Worm (Caenorhabditis elegans) whole organism, young adult: ENCODE results near the gene myo-6.
A peak's percentile ranks its signal among the peaks of the same experiment; 100 is the strongest.

ENCODE experiments used
- B0019.2 ChIP-seq: fragments of 200-800 bp; sonication (Bioruptor generic); conservative IDR thresholded peaks from 2 replicates; pipeline ENCODE4 v1.3.6; 2022; ENCODE audit warnings: missing genetic modification reagents, missing genetic modification characterization, missing compliant biosample characterization
- B0035.1 ChIP-seq: sonication (generic microtip); optimal IDR thresholded peaks from 2 replicates; lab custom pipeline; 2016; ENCODE audit warnings: missing genetic modification characterization, mild to moderate bottlenecking, missing compliant biosample characterization, missing genotype, missing genetic modification reagents
- C17E4.6 ChIP-seq: fragments of 200-800 bp; sonication (Bioruptor generic); IDR thresholded peaks from 2 replicates; pipeline ENCODE4 v1.3.6; 2022; ENCODE audit warnings: missing genetic modification reagents, missing genetic modification characterization, missing compliant biosample characterization
- D2030.7 ChIP-seq: fragments of 200-800 bp; sonication (Bioruptor generic); IDR thresholded peaks from 2 replicates; pipeline ENCODE4 v1.3.6; 2022; ENCODE audit warnings: missing genetic modification reagents, missing genetic modification characterization, missing compliant biosample characterization
- F10E7.11 ChIP-seq: sonication (generic microtip); optimal IDR thresholded peaks from 2 replicates; lab custom pipeline; 2017; ENCODE audit warnings: mild to moderate bottlenecking, missing genetic modification characterization, moderate library complexity, missing compliant biosample characterization
- F23B12.7 ChIP-seq: sonication (generic microtip); optimal IDR thresholded peaks from 2 replicates; lab custom pipeline; 2017; ENCODE audit warnings: missing genetic modification characterization, mild to moderate bottlenecking, missing compliant biosample characterization, antibody characterized with exemption, moderate library complexity; ENCODE audit not compliant: insufficient read depth
- F33H1.4 ChIP-seq: fragments of 200-800 bp; sonication (Bioruptor generic); IDR thresholded peaks from 2 replicates; pipeline ENCODE4 v1.3.6; 2022; ENCODE audit warnings: missing genetic modification reagents, missing genetic modification characterization, missing compliant biosample characterization
- F52B5.7 ChIP-seq: sonication (generic microtip); optimal IDR thresholded peaks from 2 replicates; lab custom pipeline; 2016; ENCODE audit warnings: mild to moderate bottlenecking, missing genetic modification characterization, missing compliant biosample characterization
- F57C9.4 ChIP-seq: sonication (generic microtip); optimal IDR thresholded peaks from 2 replicates; lab custom pipeline; 2017; ENCODE audit warnings: mild to moderate bottlenecking, missing genetic modification characterization, missing compliant biosample characterization
- K11D2.4 ChIP-seq: fragments of 200-800 bp; sonication (Bioruptor generic); IDR thresholded peaks from 2 replicates; pipeline ENCODE4 v1.3.6; 2022; ENCODE audit warnings: missing genetic modification reagents, missing genetic modification characterization, missing compliant biosample characterization
- T07F8.4 ChIP-seq: sonication (generic microtip); optimal IDR thresholded peaks from 2 replicates; lab custom pipeline; 2016; ENCODE audit warnings: mild to moderate bottlenecking, missing genetic modification characterization, moderate library complexity, missing compliant biosample characterization
- Y56A3A.18 ChIP-seq: fragments of 200-800 bp; sonication (Bioruptor generic); IDR thresholded peaks from 2 replicates; pipeline ENCODE4 v1.3.6; 2022; ENCODE audit warnings: missing genetic modification reagents, missing genetic modification characterization, missing compliant biosample characterization
- Y79H2A.3 ChIP-seq: fragments of 200-800 bp; sonication (Bioruptor generic); conservative IDR thresholded peaks from 2 replicates; pipeline ENCODE4 v1.3.6; 2022; ENCODE audit warnings: missing genetic modification reagents, missing genetic modification characterization, missing compliant biosample characterization
- athp-1 ChIP-seq: sonication (generic microtip); optimal IDR thresholded peaks from 2 replicates; lab custom pipeline; 2017; ENCODE audit warnings: mild to moderate bottlenecking, missing genetic modification characterization, missing compliant biosample characterization
- attf-5 ChIP-seq: fragments of 200-800 bp; sonication (Bioruptor generic); optimal IDR thresholded peaks from 2 replicates; lab custom pipeline; 2018; ENCODE audit warnings: mild to moderate bottlenecking, missing genetic modification characterization, missing compliant biosample characterization
- attf-6 ChIP-seq: fragments of 200-800 bp; sonication (Bioruptor generic); IDR thresholded peaks from 2 replicates; pipeline ENCODE4 v1.3.6; 2022; ENCODE audit warnings: missing genetic modification reagents, missing genetic modification characterization, missing compliant biosample characterization
- ccch-3 ChIP-seq: fragments of 200-800 bp; sonication (Bioruptor generic); optimal IDR thresholded peaks from 2 replicates; lab custom pipeline; 2018; ENCODE audit warnings: mild to moderate bottlenecking, missing genetic modification characterization, missing compliant biosample characterization
- cebp-1 ChIP-seq, 2 experiments: fragments of 200-800 bp in 1 of 2; sonication (Bioruptor generic) in 1 of 2; sonication (generic microtip) in 1 of 2; IDR thresholded peaks in 1 of 2; optimal IDR thresholded peaks in 1 of 2; 2 replicates each; pipeline versions ENCODE4 v1.3.6 to Lab custom; 2017 to 2022; ENCODE audit warnings: missing compliant biosample characterization in 2 of 2, missing genetic modification characterization in 2 of 2, mild to moderate bottlenecking in 1 of 2, missing genetic modification reagents in 1 of 2, moderate library complexity in 1 of 2
- cebp-2 ChIP-seq: fragments of 200-800 bp; sonication (Bioruptor generic); IDR thresholded peaks from 2 replicates; pipeline ENCODE4 v1.3.6; 2022; ENCODE audit warnings: missing genetic modification characterization, missing compliant biosample characterization
- ceh-40 ChIP-seq: fragments of 200-800 bp; sonication (Bioruptor generic); IDR thresholded peaks from 2 replicates; pipeline ENCODE4 v1.3.6; 2022; ENCODE audit warnings: missing genetic modification characterization, missing compliant biosample characterization
- ceh-58 ChIP-seq: fragments of 200-800 bp; sonication (Bioruptor generic); IDR thresholded peaks from 2 replicates; pipeline ENCODE4 v1.3.6; 2022; ENCODE audit warnings: missing genetic modification characterization, missing compliant biosample characterization
- chd-7 ChIP-seq: sonication (generic microtip); optimal IDR thresholded peaks from 2 replicates; lab custom pipeline; 2016; ENCODE audit warnings: mild to moderate bottlenecking, missing genetic modification characterization, moderate library complexity, missing compliant biosample characterization
- dox-1 ChIP-seq: fragments of 200-800 bp; sonication (Bioruptor generic); IDR thresholded peaks from 2 replicates; pipeline ENCODE4 v1.3.6; 2022; ENCODE audit warnings: missing genetic modification reagents, missing genetic modification characterization, missing compliant biosample characterization
- dpff-1 ChIP-seq: sonication (generic microtip); optimal IDR thresholded peaks from 2 replicates; lab custom pipeline; 2017; ENCODE audit warnings: mild to moderate bottlenecking, missing genetic modification characterization, missing compliant biosample characterization
- efl-1 ChIP-seq: fragments of 150-350 bp; optimal IDR thresholded peaks from 2 replicates; lab custom pipeline; 2014; ENCODE audit warnings: missing biosample characterization, missing genetic modification reagents, missing genetic modification characterization
- ekl-4 ChIP-seq: fragments of 200-800 bp; sonication (Bioruptor generic); IDR thresholded peaks from 2 replicates; pipeline ENCODE4 v1.3.6; 2022; ENCODE audit warnings: missing genetic modification reagents, missing genetic modification characterization, missing compliant biosample characterization
- fkh-3 ChIP-seq: sonication (generic microtip); optimal IDR thresholded peaks from 2 replicates; lab custom pipeline; 2016; ENCODE audit warnings: mild to moderate bottlenecking, missing genetic modification characterization, missing compliant biosample characterization
- lin-35 ChIP-seq, 3 experiments: fragments of 150-350 bp in 2 of 3; sonication (generic microtip) in 1 of 3; optimal IDR thresholded peaks; 2 replicates each; lab custom pipeline; 2014 to 2018; ENCODE audit warnings: missing biosample characterization in 3 of 3, missing genetic modification characterization in 3 of 3, missing genetic modification reagents in 3 of 3
- lin-40 ChIP-seq: sonication (generic microtip); optimal IDR thresholded peaks from 2 replicates; lab custom pipeline; 2016; ENCODE audit warnings: missing genetic modification characterization, mild to moderate bottlenecking, missing compliant biosample characterization, missing genotype, missing genetic modification reagents
- lin-54 ChIP-seq: fragments of 200-800 bp; sonication (Bioruptor generic); optimal IDR thresholded peaks from 2 replicates; lab custom pipeline; 2018; ENCODE audit warnings: mild to moderate bottlenecking, missing genetic modification characterization, missing compliant biosample characterization
- madf-10 ChIP-seq: sonication (generic microtip); optimal IDR thresholded peaks from 2 replicates; lab custom pipeline; 2016; ENCODE audit warnings: mild to moderate bottlenecking, missing genetic modification characterization, missing compliant biosample characterization
- madf-6 ChIP-seq: fragments of 200-800 bp; sonication (Bioruptor generic); IDR thresholded peaks from 2 replicates; pipeline ENCODE4 v1.3.6; 2022; ENCODE audit warnings: missing genetic modification reagents, missing genetic modification characterization, missing compliant biosample characterization
- madf-8 ChIP-seq: fragments of 200-800 bp; sonication (Bioruptor generic); conservative IDR thresholded peaks from 2 replicates; pipeline ENCODE4 v1.3.6; 2022; ENCODE audit warnings: missing genetic modification reagents, missing genetic modification characterization, missing compliant biosample characterization
- mcd-1 ChIP-seq: fragments of 200-800 bp; sonication (Bioruptor generic); IDR thresholded peaks from 2 replicates; pipeline ENCODE4 v1.3.6; 2022; ENCODE audit warnings: missing genetic modification reagents, missing genetic modification characterization, missing compliant biosample characterization
- mel-28 ChIP-seq: sonication (generic microtip); optimal IDR thresholded peaks from 2 replicates; lab custom pipeline; 2016; ENCODE audit warnings: borderline replicate concordance, mild to moderate bottlenecking, missing genetic modification characterization, missing compliant biosample characterization
- mes-4 ChIP-seq: sonication (generic microtip); optimal IDR thresholded peaks from 2 replicates; lab custom pipeline; 2016; ENCODE audit warnings: missing genotype, missing genetic modification characterization, missing compliant biosample characterization
- mxl-1 ChIP-seq: sonication (generic microtip); optimal IDR thresholded peaks from 2 replicates; lab custom pipeline; 2016; ENCODE audit warnings: missing genetic modification characterization, missing compliant biosample characterization
- nfya-2 ChIP-seq: fragments of 200-800 bp; sonication (Bioruptor generic); IDR thresholded peaks from 2 replicates; pipeline ENCODE4 v1.3.6; 2022; ENCODE audit warnings: missing genetic modification reagents, missing genetic modification characterization, missing compliant biosample characterization
- nfyb-1 ChIP-seq: fragments of 200-800 bp; sonication (Bioruptor generic); IDR thresholded peaks from 2 replicates; pipeline ENCODE4 v1.3.6; 2022; ENCODE audit warnings: missing genetic modification reagents, missing genetic modification characterization, missing compliant biosample characterization
- nhr-120 ChIP-seq: fragments of 200-800 bp; sonication (Bioruptor generic); IDR thresholded peaks from 2 replicates; pipeline ENCODE4 v1.3.6; 2022; ENCODE audit warnings: missing genetic modification characterization, missing compliant biosample characterization
- nhr-179 ChIP-seq: sonication (generic microtip); optimal IDR thresholded peaks from 2 replicates; lab custom pipeline; 2016; ENCODE audit warnings: mild to moderate bottlenecking, missing genetic modification characterization, missing compliant biosample characterization
- pbrm-1 ChIP-seq: fragments of 200-800 bp; sonication (Bioruptor generic); IDR thresholded peaks from 2 replicates; pipeline ENCODE4 v1.3.6; 2022; ENCODE audit warnings: missing genetic modification reagents, missing genetic modification characterization, missing compliant biosample characterization
- rcor-1 ChIP-seq: fragments of 200-800 bp; sonication (Bioruptor generic); IDR thresholded peaks from 2 replicates; pipeline ENCODE4 v1.3.6; 2022; ENCODE audit warnings: missing genetic modification reagents, missing genetic modification characterization, missing compliant biosample characterization
- sea-2 ChIP-seq: fragments of 200-800 bp; sonication (Bioruptor generic); IDR thresholded peaks from 2 replicates; pipeline ENCODE4 v1.3.6; 2022; ENCODE audit warnings: missing genetic modification characterization, missing compliant biosample characterization
- snpc-1.1 ChIP-seq: sonication (generic microtip); optimal IDR thresholded peaks from 2 replicates; lab custom pipeline; 2017; ENCODE audit warnings: missing genetic modification characterization, mild to moderate bottlenecking, missing compliant biosample characterization, antibody characterized with exemption, moderate library complexity, missing genotype, missing genetic modification reagents; ENCODE audit not compliant: insufficient read depth
- unc-62 ChIP-seq: fragments of 150-350 bp; optimal IDR thresholded peaks from 2 replicates; lab custom pipeline; 2014; ENCODE audit warnings: missing biosample characterization, missing genetic modification reagents, missing genetic modification characterization
- ztf-26 ChIP-seq: sonication (generic microtip); optimal IDR thresholded peaks from 2 replicates; lab custom pipeline; 2017; ENCODE audit warnings: missing genetic modification characterization, missing compliant biosample characterization

The myo-6 gene

DNA sequence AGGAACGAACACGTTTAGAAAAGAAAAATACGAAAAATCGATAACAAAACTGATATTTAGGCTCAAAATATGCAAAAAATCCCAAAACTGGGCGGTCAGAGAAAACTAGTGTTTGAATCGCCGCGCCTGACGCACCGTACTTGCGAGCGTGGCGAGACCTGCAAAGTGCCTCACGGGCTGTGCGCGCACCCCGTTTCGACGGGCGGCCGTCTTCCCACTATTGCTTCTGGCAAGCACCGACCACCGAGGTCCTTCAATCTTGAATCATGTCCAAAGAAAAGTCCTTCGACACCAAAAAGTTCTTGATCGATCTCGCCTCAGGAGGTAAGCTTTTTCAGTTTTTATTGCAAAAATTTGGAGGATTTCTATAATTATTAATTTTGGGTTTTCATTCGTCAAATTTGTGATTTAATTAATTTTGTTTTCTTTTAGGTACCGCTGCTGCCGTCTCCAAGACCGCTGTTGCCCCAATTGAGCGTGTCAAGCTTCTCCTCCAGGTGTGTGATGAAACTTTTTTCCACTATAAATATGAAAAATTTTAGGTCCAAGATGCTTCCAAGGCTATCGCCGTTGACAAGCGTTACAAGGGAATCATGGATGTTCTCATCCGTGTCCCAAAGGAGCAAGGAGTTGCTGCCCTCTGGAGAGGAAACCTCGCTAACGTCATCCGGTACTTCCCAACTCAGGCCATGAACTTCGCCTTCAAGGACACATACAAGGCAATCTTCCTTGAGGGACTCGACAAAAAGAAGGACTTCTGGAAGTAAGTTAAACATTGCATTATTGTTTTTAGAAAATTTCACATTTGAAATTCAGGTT, 53.6 kb downstream of the myo-6 start, which contains the start of gene ant-1.1 (continued):
- no peak for TF ChIP-seq attf-6
- no peak for TF ChIP-seq mes-4
- TF ChIP-seq ekl-4, result peak; percentile 92
- TF ChIP-seq pbrm-1, result peak; percentile 91
- TF ChIP-seq Y56A3A.18 (GFP tag; lab: Robert Waterston, UW), result peak; percentile 70
- no peak for TF ChIP-seq mxl-1 (tag; lab: Kevin White, UChicago)
- peak; percentile 68 for TF ChIP-seq F23B12.7
- TF ChIP-seq F10E7.11 (tag; lab: Kevin White, UChicago), result no peak
- no peak for TF ChIP-seq Y79H2A.3
- TF ChIP-seq nhr-179, result no peak
- TF ChIP-seq efl-1 (GFP tag; lab: Kevin White, UChicago), result peak; percentile 86
- TF ChIP-seq nfyb-1 (GFP tag; lab: Robert Waterston, UW), result peak; percentile 95
- peak; percentile 66 for TF ChIP-seq chd-7 (tag; lab: Kevin White, UChicago)
- TF ChIP-seq fkh-3 (tag; lab: Kevin White, UChicago), result no peak
- TF ChIP-seq madf-8 (GFP tag; lab: Robert Waterston, UW), result peak; percentile 29; the same call in 1 of the 2 replicates
- peak; percentile 38 for TF ChIP-seq mel-28 (tag; lab: Kevin White, UChicago)
- TF ChIP-seq unc-62, result no peak
- TF ChIP-seq D2030.7, result peak; percentile 88
- TF ChIP-seq ceh-40 (GFP tag; lab: Robert Waterston, UW), result no peak
- peak; percentile 85 for TF ChIP-seq madf-6
- peak; percentile 88 for TF ChIP-seq attf-5
- TF ChIP-seq athp-1, result peak; percentile 81
- TF ChIP-seq T07F8.4 (tag; lab: Kevin White, UChicago), result no peak
- no peak for TF ChIP-seq F52B5.7 (tag; lab: Kevin White, UChicago)
- TF ChIP-seq cebp-1 (GFP tag; IDR thresholded peaks at IDR 0.05; lab: Robert Waterston, UW), result peak; percentile 69
- peak; percentile 84 for TF ChIP-seq cebp-1 (tag; optimal IDR thresholded peaks at IDR 0.05; lab: Kevin White, UChicago)
- TF ChIP-seq F33H1.4 (GFP tag; lab: Robert Waterston, UW), result peak; percentile 99
- TF ChIP-seq B0035.1 (tag; lab: Kevin White, UChicago), result peak; percentile 1
- TF ChIP-seq madf-10, result peak; percentile 74
- TF ChIP-seq K11D2.4 (GFP tag; lab: Robert Waterston, UW), result peak; percentile 83
- TF ChIP-seq lin-54 (GFP tag; lab: Kevin White, UChicago), result peak; percentile 99
- no peak for TF ChIP-seq cebp-2
- TF ChIP-seq dpff-1 (tag; lab: Kevin White, UChicago), result no peak
- peak; percentile 13 to 96 (median 66) for TF ChIP-seq lin-35 (GFP tag; optimal IDR thresholded peaks at IDR 0.05; lab: Kevin White, UChicago)
- no peak for TF ChIP-seq nhr-120
- TF ChIP-seq F57C9.4 (tag; lab: Kevin White, UChicago), result no peak
- peak; percentile 79; the same call in 1 of the 2 replicates for TF ChIP-seq C17E4.6 (GFP tag; lab: Robert Waterston, UW)
- TF ChIP-seq rcor-1, result peak; percentile 87
- no peak for TF ChIP-seq nfya-2 (GFP tag; lab: Robert Waterston, UW)
- TF ChIP-seq ceh-58, result no peak
- TF ChIP-seq B0019.2 (GFP tag; lab: Robert Waterston, UW), result 0 out of 2 replicates have a peak, but pooled peaks have one; percentile 4
- peak; percentile 94 for TF ChIP-seq mcd-1 (GFP tag; lab: Robert Waterston, UW)
- peak; percentile 85 for TF ChIP-seq ztf-26 (tag; lab: Kevin White, UChicago)
- TF ChIP-seq dox-1 (GFP tag; lab: Robert Waterston, UW), result peak; percentile 82
- no peak for TF ChIP-seq sea-2 (GFP tag; lab: Robert Waterston, UW)
- no peak for TF ChIP-seq snpc-1.1 (tag; lab: Kevin White, UChicago)
- TF ChIP-seq lin-40 (tag; lab: Kevin White, UChicago), result peak; percentile 91
- no peak for TF ChIP-seq ccch-3 (GFP tag; lab: Kevin White, UChicago)
